Fruit fly (Drosophila melanogaster) Kc167 (cell line): ENCODE measurements around the gene CG32812.

Experiments
- Myc ChIP-seq: fragments of >200 bp; optimal IDR thresholded peaks from 2 replicates; lab custom pipeline; 2017; ENCODE audit warnings: missing external identifiers
- h ChIP-seq: fragments of >200 bp; optimal IDR thresholded peaks from 3 replicates; lab custom pipeline; 2018; ENCODE audit warnings: missing external identifiers

dm6 chrX:1275018-1275820 is 11.9 kb upstream of the CG32812 start, which contains the start of gene Atf3:
- no peak for TF ChIP-seq Myc (lab: Kevin White, UChicago)
- no peak for TF ChIP-seq h (lab: Kevin White, UChicago)
